Fruit fly (Drosophila melanogaster) whole organism, embryonic: ENCODE data around the gene CG6345.

Source experiments
- Ada2b ChIP-seq: fragments of 200-800 bp; sonication (Bioruptor generic); IDR thresholded peaks from 2 replicates; pipeline ENCODE4 v1.3.6; 2022; ENCODE audit warnings: missing biosample characterization, missing genetic modification characterization
- Adf1 ChIP-seq: fragments of 200-800 bp; sonication (Bioruptor generic); IDR thresholded peaks from 2 replicates; pipeline ENCODE4 v1.3.6; 2022; ENCODE audit warnings: missing biosample characterization, missing genetic modification characterization
- Awh ChIP-seq: fragments of 200-800 bp; sonication (Bioruptor generic); IDR thresholded peaks from 2 replicates; pipeline ENCODE4, ENCODE4 v1.3.6; 2022; ENCODE audit warnings: missing biosample characterization, missing genetic modification characterization
- Blimp-1 ChIP-seq: fragments of 200-800 bp; sonication (Bioruptor generic); optimal IDR thresholded peaks from 3 replicates; lab custom pipeline; 2018; ENCODE audit warnings: missing biosample characterization, missing genetic modification characterization, mild to moderate bottlenecking, moderate library complexity, missing genetic modification reagents
- CG10209 ChIP-seq: fragments of 200-800 bp; sonication (Bioruptor generic); optimal IDR thresholded peaks from 3 replicates; lab custom pipeline; 2017; ENCODE audit warnings: missing biosample characterization, mild to moderate bottlenecking, missing genetic modification characterization, missing genetic modification reagents
- CG10267 ChIP-seq: fragments of 200-800 bp; sonication (Bioruptor generic); optimal IDR thresholded peaks from 2 replicates; lab custom pipeline; 2018; ENCODE audit warnings: missing biosample characterization, mild to moderate bottlenecking, missing genetic modification characterization, moderate library complexity
- CG10431 ChIP-seq: fragments of 200-800 bp; sonication (Bioruptor generic); optimal IDR thresholded peaks from 3 replicates; lab custom pipeline; 2018; ENCODE audit warnings: missing biosample characterization, mild to moderate bottlenecking, missing genetic modification characterization
- CG10979 ChIP-seq: fragments of 200-800 bp; sonication (Bioruptor generic); optimal IDR thresholded peaks from 2 replicates; lab custom pipeline; 2018; ENCODE audit warnings: missing biosample characterization, mild to moderate bottlenecking, missing genetic modification characterization, moderate library complexity
- CG15011 ChIP-seq: fragments of 200-800 bp; sonication (Bioruptor generic); optimal IDR thresholded peaks from 3 replicates; lab custom pipeline; 2018; ENCODE audit warnings: missing biosample characterization, mild to moderate bottlenecking, missing genetic modification characterization
- CG1603 ChIP-seq: fragments of 200-800 bp; sonication (Bioruptor generic); optimal IDR thresholded peaks from 2 replicates; lab custom pipeline; 2019; ENCODE audit warnings: missing biosample characterization, mild to moderate bottlenecking, missing genetic modification characterization, moderate library complexity
- CG17359 ChIP-seq: fragments of 200-800 bp; sonication (Bioruptor generic); optimal IDR thresholded peaks from 3 replicates; lab custom pipeline; 2018; ENCODE audit warnings: missing biosample characterization, mild to moderate bottlenecking, missing genetic modification characterization, moderate library complexity
- CG17829 ChIP-seq: fragments of 200-800 bp; optimal IDR thresholded peaks from 2 replicates; lab custom pipeline; 2019; ENCODE audit warnings: missing biosample characterization, mild to moderate bottlenecking, missing genetic modification characterization, moderate library complexity
- CG1832 ChIP-seq: fragments of 200-800 bp; sonication (Bioruptor generic); optimal IDR thresholded peaks from 2 replicates; lab custom pipeline; 2017; ENCODE audit warnings: missing biosample characterization, mild to moderate bottlenecking, missing genetic modification characterization, inconsistent platforms
- CG2116 ChIP-seq: fragments of 200-800 bp; sonication (Bioruptor generic); optimal IDR thresholded peaks from 3 replicates; lab custom pipeline; 2018; ENCODE audit warnings: missing biosample characterization, mild to moderate bottlenecking, missing genetic modification characterization
- CG30403 ChIP-seq: fragments of 200-800 bp; sonication (Bioruptor generic); optimal IDR thresholded peaks from 3 replicates; lab custom pipeline; 2016; ENCODE audit warnings: missing biosample characterization, missing genetic modification characterization
- CG3407 ChIP-seq: fragments of 200-800 bp; sonication (Bioruptor generic); optimal IDR thresholded peaks from 2 replicates; lab custom pipeline; 2018; ENCODE audit warnings: missing biosample characterization, mild to moderate bottlenecking, missing genetic modification characterization
- CG34422 ChIP-seq: fragments of 200-800 bp; sonication (Bioruptor generic); IDR thresholded peaks from 3 replicates; pipeline ENCODE4 v1.3.6; 2022; ENCODE audit warnings: missing biosample characterization, missing genetic modification characterization
- CG4424 ChIP-seq: fragments of 200-800 bp; sonication (Bioruptor generic); optimal IDR thresholded peaks from 3 replicates; lab custom pipeline; 2016; ENCODE audit warnings: missing biosample characterization, missing genetic modification characterization
- CG6689 ChIP-seq: fragments of 200-800 bp; sonication (Bioruptor generic); IDR thresholded peaks from 2 replicates; pipeline ENCODE4 v1.3.6; 2022; ENCODE audit warnings: missing biosample characterization, missing genetic modification characterization
- CG8290 ChIP-seq, 3 experiments: fragments of 200-800 bp; sonication (Bioruptor generic); optimal IDR thresholded peaks; 2 replicates each; lab custom pipeline; 2016 to 2019; ENCODE audit warnings: missing biosample characterization in 3 of 3, missing genetic modification characterization in 3 of 3, mild to moderate bottlenecking in 2 of 3, moderate library complexity in 1 of 3
- CG8359 ChIP-seq: fragments of 200-800 bp; sonication (Bioruptor generic); optimal IDR thresholded peaks from 2 replicates; lab custom pipeline; 2017; ENCODE audit warnings: missing biosample characterization, mild to moderate bottlenecking, missing genetic modification characterization, borderline replicate concordance
- CG8388 ChIP-seq: fragments of 200-800 bp; sonication (Bioruptor generic); optimal IDR thresholded peaks from 2 replicates; lab custom pipeline; 2019; ENCODE audit warnings: missing biosample characterization, mild to moderate bottlenecking, missing genetic modification characterization, moderate library complexity
- Eip74EF ChIP-seq, 2 experiments: fragments of 200-800 bp in 1 of 2; fragments of >200 bp in 1 of 2; sonication (Bioruptor generic) in 1 of 2; optimal IDR thresholded peaks; 2 replicates each; lab custom pipeline; 2017 to 2019; ENCODE audit warnings: missing biosample characterization in 2 of 2, missing genetic modification characterization in 2 of 2, mild to moderate bottlenecking in 1 of 2, moderate library complexity in 1 of 2
- Lhr ChIP-seq: fragments of 200-800 bp; sonication (Bioruptor generic); optimal IDR thresholded peaks from 3 replicates; lab custom pipeline; 2017; ENCODE audit warnings: mild to moderate bottlenecking, missing biosample characterization, missing genetic modification reagents, missing genetic modification characterization
- Meics ChIP-seq: fragments of 200-800 bp; sonication (Bioruptor generic); optimal IDR thresholded peaks from 2 replicates; lab custom pipeline; 2017; ENCODE audit warnings: missing biosample characterization, mild to moderate bottlenecking, missing genetic modification characterization
- Opbp ChIP-seq: fragments of 200-800 bp; sonication (Bioruptor generic); IDR thresholded peaks from 3 replicates; pipeline ENCODE4 v1.3.6; 2022; ENCODE audit warnings: missing biosample characterization, missing genetic modification characterization; ENCODE audit not compliant: partially characterized antibody
- Six4 ChIP-seq: fragments of 200-800 bp; sonication (Bioruptor generic); optimal IDR thresholded peaks from 2 replicates; lab custom pipeline; 2016; ENCODE audit warnings: missing biosample characterization, missing genetic modification characterization
- Sox100B ChIP-seq: fragments of 200-800 bp; sonication (Bioruptor generic); optimal IDR thresholded peaks from 3 replicates; lab custom pipeline; 2018; ENCODE audit warnings: missing biosample characterization, mild to moderate bottlenecking, missing genetic modification characterization
- Ssrp ChIP-seq: fragments of 200-800 bp; sonication (Bioruptor generic); optimal IDR thresholded peaks from 2 replicates; lab custom pipeline; 2018; ENCODE audit warnings: missing biosample characterization, mild to moderate bottlenecking, missing genetic modification characterization, moderate library complexity
- TFAM ChIP-seq: fragments of 200-800 bp; sonication (Bioruptor generic); optimal IDR thresholded peaks from 2 replicates; lab custom pipeline; 2017; ENCODE audit warnings: missing biosample characterization, missing genetic modification characterization, inconsistent platforms
- Xbp1 ChIP-seq: fragments of 200-800 bp; sonication (Bioruptor generic); optimal IDR thresholded peaks from 3 replicates; lab custom pipeline; 2016; ENCODE audit warnings: missing biosample characterization, mild to moderate bottlenecking, missing genetic modification characterization
- chif ChIP-seq, 2 experiments: fragments of 200-800 bp; sonication (Bioruptor generic); optimal IDR thresholded peaks; 3 replicates each; lab custom pipeline; 2016; ENCODE audit warnings: missing biosample characterization in 2 of 2, missing genetic modification characterization in 2 of 2
- chm ChIP-seq: fragments of 200-800 bp; sonication (Bioruptor generic); IDR thresholded peaks from 2 replicates; pipeline ENCODE4 v1.3.6; 2022; ENCODE audit warnings: missing biosample characterization, missing genetic modification characterization
- chn ChIP-seq: fragments of 200-800 bp; sonication (Bioruptor generic); optimal IDR thresholded peaks from 2 replicates; lab custom pipeline; 2016; ENCODE audit warnings: missing biosample characterization, missing genetic modification characterization
- da ChIP-seq: fragments of 200-800 bp; sonication (Bioruptor generic); optimal IDR thresholded peaks from 2 replicates; lab custom pipeline; 2016; ENCODE audit warnings: missing biosample characterization, missing genetic modification characterization
- dimm ChIP-seq: fragments of 200-800 bp; sonication (Bioruptor generic); IDR thresholded peaks from 2 replicates; pipeline ENCODE4 v1.3.6; 2022; ENCODE audit warnings: missing biosample characterization, missing genetic modification characterization
- dmrt11E ChIP-seq: fragments of 200-800 bp; sonication (Bioruptor generic); optimal IDR thresholded peaks from 3 replicates; lab custom pipeline; 2018; ENCODE audit warnings: missing biosample characterization, mild to moderate bottlenecking, missing genetic modification characterization, moderate library complexity
- ewg ChIP-seq: fragments of 200-800 bp; sonication (Bioruptor generic); optimal IDR thresholded peaks from 3 replicates; lab custom pipeline; 2017; ENCODE audit warnings: mild to moderate bottlenecking, missing biosample characterization, missing genetic modification reagents, missing genetic modification characterization
- gcm2 ChIP-seq: fragments of 200-800 bp; sonication (Bioruptor generic); optimal IDR thresholded peaks from 2 replicates; lab custom pipeline; 2016; ENCODE audit warnings: missing biosample characterization, missing genetic modification characterization
- nerfin-2 ChIP-seq: fragments of 200-800 bp; sonication (Bioruptor generic); IDR thresholded peaks from 2 replicates; pipeline ENCODE4 v1.3.6; 2022; ENCODE audit warnings: missing biosample characterization, missing genetic modification characterization; ENCODE audit not compliant: partially characterized antibody
- nmo ChIP-seq: fragments of 200-800 bp; sonication (Bioruptor generic); optimal IDR thresholded peaks from 2 replicates; lab custom pipeline; 2018; ENCODE audit warnings: missing biosample characterization, mild to moderate bottlenecking, missing genetic modification characterization, moderate library complexity
- schlank ChIP-seq: fragments of 200-800 bp; sonication (Bioruptor generic); optimal IDR thresholded peaks from 2 replicates; lab custom pipeline; 2018; ENCODE audit warnings: missing biosample characterization, mild to moderate bottlenecking, missing genetic modification characterization
- slp2 ChIP-seq: fragments of 200-800 bp; sonication (Bioruptor generic); optimal IDR thresholded peaks from 2 replicates; lab custom pipeline; 2016; ENCODE audit warnings: missing biosample characterization, missing genetic modification characterization
- ssp ChIP-seq: fragments of 200-800 bp; sonication (Bioruptor generic); IDR thresholded peaks from 2 replicates; pipeline ENCODE4 v1.3.6; 2022; ENCODE audit warnings: missing biosample characterization, missing genetic modification characterization
- twi ChIP-seq: fragments of 200-800 bp; optimal IDR thresholded peaks from 2 replicates; lab custom pipeline; 2019; ENCODE audit warnings: missing biosample characterization, mild to moderate bottlenecking, missing genetic modification characterization, moderate library complexity
- tx ChIP-seq: fragments of 200-800 bp; sonication (Bioruptor generic); optimal IDR thresholded peaks from 2 replicates; lab custom pipeline; 2016; ENCODE audit warnings: missing biosample characterization, missing genetic modification characterization
- vvl ChIP-seq: fragments of 200-800 bp; sonication (Bioruptor generic); IDR thresholded peaks from 2 replicates; pipeline ENCODE4 v1.3.6; 2022; ENCODE audit warnings: missing biosample characterization, missing genetic modification characterization
- wor ChIP-seq: fragments of 200-800 bp; sonication (Bioruptor generic); IDR thresholded peaks from 2 replicates; pipeline ENCODE4 v1.3.6; 2022; ENCODE audit warnings: missing biosample characterization, missing genetic modification characterization
- zf30C ChIP-seq: fragments of 200-800 bp; sonication (Bioruptor generic); optimal IDR thresholded peaks from 3 replicates; lab custom pipeline; 2018; ENCODE audit warnings: missing biosample characterization, mild to moderate bottlenecking, missing genetic modification characterization

The CG6345 gene

dm6 chr3R:10448957-10449356 is 33.1 kb upstream of the CG6345 start (continued):
- peak; percentile 24 for TF ChIP-seq CG8359 (GFP tag; lab: Kevin White, UChicago)
- peak; percentile 55 for TF ChIP-seq CG8388 (GFP tag; lab: Kevin White, UChicago)
- TF ChIP-seq Adf1 (GFP tag; lab: Robert Waterston, UW) = no peak
- peak; percentile 52 for TF ChIP-seq zf30C
- peak; percentile 78 for TF ChIP-seq CG10979
- TF ChIP-seq CG2116 (GFP tag; lab: Kevin White, UChicago) = no peak
- TF ChIP-seq CG1832 (GFP tag; lab: Kevin White, UChicago) = no peak
- peak; percentile 73 for TF ChIP-seq dmrt11E (tag; lab: Kevin White, UChicago)
- TF ChIP-seq nmo (GFP tag; lab: Kevin White, UChicago) = peak; percentile 53
- peak; percentile 25 for TF ChIP-seq CG4424 (GFP tag; lab: Kevin White, UChicago)
- TF ChIP-seq CG34422 = no peak
- TF ChIP-seq CG15011 (GFP tag; lab: Kevin White, UChicago) = no peak
- TF ChIP-seq vvl (GFP tag; lab: Robert Waterston, UW) = peak; percentile 51; the same call in 1 of the 2 replicates
- peak; percentile 67 for TF ChIP-seq Blimp-1 (GFP tag; lab: Kevin White, UChicago)
- peak; percentile 56 for TF ChIP-seq CG10267 (tag; lab: Kevin White, UChicago)
- peak in 1 of 2 experiments; percentile 12 for TF ChIP-seq chif (GFP tag; optimal IDR thresholded peaks at IDR 0.05; lab: Kevin White, UChicago)
- TF ChIP-seq CG8290 (GFP tag; optimal IDR thresholded peaks at IDR 0.05; lab: Kevin White, UChicago) = no peak
- TF ChIP-seq CG8290 (tag; optimal IDR thresholded peaks at IDR 0.05; lab: Kevin White, UChicago) = no peak
- no peak for TF ChIP-seq gcm2 (GFP tag; lab: Kevin White, UChicago)
- TF ChIP-seq wor (GFP tag; lab: Robert Waterston, UW) = 0 out of 2 replicates have a peak, but pooled peaks have one; percentile 15
- peak; percentile 27 for TF ChIP-seq Sox100B
- TF ChIP-seq Awh (GFP tag; lab: Robert Waterston, UW) = no peak
- TF ChIP-seq chm (GFP tag; lab: Robert Waterston, UW) = no peak; the same call in 1 of the 2 replicates
- peak; percentile 12 for TF ChIP-seq Lhr (GFP tag; lab: Kevin White, UChicago)
- TF ChIP-seq Ada2b (GFP tag; lab: Robert Waterston, UW) = 0 out of 2 replicates have a peak, but pooled peaks have one; percentile 12
- TF ChIP-seq tx (GFP tag; lab: Kevin White, UChicago) = no peak
- peak; percentile 36 for TF ChIP-seq twi (tag; lab: Kevin White, UChicago)
- peak; percentile 17 for TF ChIP-seq CG10209 (GFP tag; lab: Kevin White, UChicago)
- peak; percentile 51 for TF ChIP-seq CG17359 (tag; lab: Kevin White, UChicago)
- no peak for TF ChIP-seq CG10431 (GFP tag; lab: Kevin White, UChicago)
- peak; percentile 12 for TF ChIP-seq chn (GFP tag; lab: Kevin White, UChicago)
- TF ChIP-seq ssp (GFP tag; lab: Robert Waterston, UW) = no peak
- peak; percentile 1 for TF ChIP-seq CG3407
- TF ChIP-seq CG17829 (tag; lab: Kevin White, UChicago) = peak; percentile 64
- TF ChIP-seq schlank = no peak
- no peak for TF ChIP-seq da (GFP tag; lab: Kevin White, UChicago)
- TF ChIP-seq Xbp1 = peak; percentile 29
- TF ChIP-seq nerfin-2 (GFP tag; lab: Robert Waterston, UW) = no peak
- peak; percentile 53 for TF ChIP-seq Ssrp (tag; lab: Kevin White, UChicago)
- peak; percentile 21 for TF ChIP-seq Six4
- TF ChIP-seq CG30403 (GFP tag; lab: Kevin White, UChicago) = peak; percentile 25
- peak in 1 of 2 experiments; percentile 19 for TF ChIP-seq Eip74EF (GFP tag; optimal IDR thresholded peaks at IDR 0.05; lab: Kevin White, UChicago)
- no peak for TF ChIP-seq dimm (GFP tag; lab: Robert Waterston, UW)
- peak; percentile 37; the same call in 1 of the 2 replicates for TF ChIP-seq CG6689
- TF ChIP-seq CG1603 (tag; lab: Kevin White, UChicago) = peak; percentile 40
- no peak for TF ChIP-seq slp2 (GFP tag; lab: Kevin White, UChicago)
- peak; percentile 12 for TF ChIP-seq Meics (GFP tag; lab: Kevin White, UChicago)
- TF ChIP-seq TFAM (GFP tag; lab: Kevin White, UChicago) = no peak
- no peak for TF ChIP-seq Opbp (GFP tag; lab: Robert Waterston, UW)
- peak; percentile 4 for TF ChIP-seq ewg
